Worm (Caenorhabditis elegans) whole organism, early embryonic: Measurements from ENCODE around the gene Y77E11A.16.

ENCODE experiments used
- B0310.2 ChIP-seq: sonication (generic microtip); optimal IDR thresholded peaks from 2 replicates; lab custom pipeline; 2016; ENCODE audit warnings: mild to moderate bottlenecking, missing genetic modification characterization, missing compliant biosample characterization
- F13C5.2 ChIP-seq: sonication (generic microtip); optimal IDR thresholded peaks from 2 replicates; lab custom pipeline; 2017; ENCODE audit warnings: mild to moderate bottlenecking, missing genetic modification characterization, inconsistent platforms, missing compliant biosample characterization
- aly-1 ChIP-seq: sonication (generic microtip); optimal IDR thresholded peaks from 2 replicates; lab custom pipeline; 2016; ENCODE audit warnings: missing genetic modification characterization, missing compliant biosample characterization
- ama-1 ChIP-seq: fragments of 150-350 bp; optimal IDR thresholded peaks from 2 replicates; lab custom pipeline; 2014
- ceh-13 ChIP-seq: fragments of 200-800 bp; sonication (Bioruptor generic); optimal IDR thresholded peaks from 2 replicates; lab custom pipeline; 2018; ENCODE audit warnings: mild to moderate bottlenecking, missing genetic modification characterization, missing compliant biosample characterization
- ceh-36 ChIP-seq: sonication (generic microtip); optimal IDR thresholded peaks from 2 replicates; lab custom pipeline; 2016; ENCODE audit warnings: missing genetic modification characterization, inconsistent platforms, missing compliant biosample characterization
- ets-7 ChIP-seq: sonication (generic microtip); optimal IDR thresholded peaks from 2 replicates; lab custom pipeline; 2016; ENCODE audit warnings: missing genotype, missing genetic modification characterization, missing compliant biosample characterization
- flt-1 ChIP-seq: fragments of 200-800 bp; sonication (Bioruptor generic); IDR thresholded peaks from 2 replicates; pipeline ENCODE4 v1.3.6; 2022; ENCODE audit warnings: missing genetic modification characterization, missing compliant biosample characterization
- hmbx-1 ChIP-seq: sonication (generic microtip); optimal IDR thresholded peaks from 2 replicates; lab custom pipeline; 2016; ENCODE audit warnings: mild to moderate bottlenecking, missing genetic modification characterization, missing compliant biosample characterization
- hmg-4 ChIP-seq: fragments of 200-800 bp; sonication (Bioruptor generic); optimal IDR thresholded peaks from 2 replicates; lab custom pipeline; 2018; ENCODE audit warnings: mild to moderate bottlenecking, missing genetic modification characterization, missing compliant biosample characterization
- hnd-1 ChIP-seq: sonication (generic microtip); optimal IDR thresholded peaks from 2 replicates; lab custom pipeline; 2016; ENCODE audit warnings: missing genetic modification characterization, missing compliant biosample characterization
- pes-1 ChIP-seq: fragments of 200-800 bp; sonication (Bioruptor generic); IDR thresholded peaks from 2 replicates; pipeline ENCODE4 v1.3.6; 2022; ENCODE audit warnings: missing genetic modification reagents, missing genetic modification characterization, missing compliant biosample characterization
- scrt-1 ChIP-seq: fragments of 200-800 bp; sonication (Bioruptor generic); IDR thresholded peaks from 2 replicates; pipeline ENCODE4 v1.3.6; 2022; ENCODE audit warnings: missing genetic modification characterization, missing compliant biosample characterization
- sea-1 ChIP-seq: fragments of 200-800 bp; sonication (Bioruptor generic); conservative IDR thresholded peaks from 2 replicates; pipeline ENCODE4 v1.3.6; 2022; ENCODE audit warnings: missing genetic modification characterization, missing compliant biosample characterization
- tbx-11 ChIP-seq: fragments of 200-800 bp; sonication (Bioruptor generic); IDR thresholded peaks from 2 replicates; pipeline ENCODE4 v1.3.6; 2022; ENCODE audit warnings: missing genetic modification characterization, missing compliant biosample characterization
- tbx-37 ChIP-seq: fragments of 200-800 bp; sonication (Bioruptor generic); conservative IDR thresholded peaks from 2 replicates; pipeline ENCODE4 v1.3.6; 2022; ENCODE audit warnings: missing genetic modification reagents, missing genetic modification characterization, missing compliant biosample characterization
- tra-4 ChIP-seq: sonication (generic microtip); optimal IDR thresholded peaks from 2 replicates; lab custom pipeline; 2017; ENCODE audit warnings: missing genetic modification characterization, missing compliant biosample characterization

Y77E11A.16 gene

DNA sequence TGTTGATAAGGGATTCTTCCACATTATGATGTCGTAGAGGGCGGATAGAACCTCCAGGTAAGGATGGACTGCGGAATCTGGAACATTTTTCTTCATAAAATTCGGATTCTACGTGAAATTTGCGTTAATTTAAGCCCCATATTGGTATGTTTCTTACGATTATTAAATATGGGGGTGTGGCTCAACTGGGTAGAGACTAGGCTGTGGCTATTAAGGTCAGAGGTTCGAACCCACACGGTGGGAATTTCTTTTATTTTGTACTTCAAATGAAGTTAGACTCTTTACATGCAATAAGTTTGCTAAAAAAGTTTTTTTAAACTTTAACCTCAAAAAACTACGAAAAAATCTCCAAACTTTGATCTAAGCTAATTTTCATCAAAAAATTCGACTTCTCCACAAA lies 19.8 kb upstream of the Y77E11A.16 start:
- TF ChIP-seq hmbx-1 (no peak), flt-1 (no peak), ets-7 (tag; lab: Kevin White, UChicago) (no peak), tbx-37 (GFP tag; lab: Robert Waterston, UW) (no peak), ceh-13 (GFP tag; lab: Kevin White, UChicago) (no peak)

DNA sequence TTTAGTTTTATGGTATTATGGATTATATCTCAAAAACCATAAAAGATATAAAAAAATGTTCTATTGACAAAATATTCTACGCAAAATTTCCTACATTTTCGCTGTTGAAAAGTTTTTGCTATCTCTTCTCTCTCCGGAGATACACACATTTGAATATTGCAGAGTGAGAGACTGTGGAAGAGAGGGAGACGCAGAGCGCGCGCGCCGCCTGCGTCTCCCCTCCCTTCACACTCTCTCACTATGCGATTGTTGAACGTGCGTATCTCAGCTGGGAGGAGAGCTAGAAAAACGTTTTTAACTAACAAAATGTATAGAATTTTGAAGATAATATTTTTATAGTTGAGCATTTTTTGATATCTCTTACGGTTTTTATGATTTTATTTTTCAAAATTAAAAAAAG lies 16.1 kb upstream of the Y77E11A.16 start:
- TF ChIP-seq tbx-37 (GFP tag; lab: Robert Waterston, UW), result no peak
- no peak for TF ChIP-seq ets-7 (tag; lab: Kevin White, UChicago)
- TF ChIP-seq ceh-36 (tag; lab: Kevin White, UChicago), result no peak
- TF ChIP-seq flt-1, result no peak
- TF ChIP-seq ama-1 (lab: Kevin White, UChicago), result no peak
- no peak for TF ChIP-seq tbx-11
- no peak for TF ChIP-seq tra-4 (tag; lab: Kevin White, UChicago)
- no peak for TF ChIP-seq scrt-1
- TF ChIP-seq ceh-13 (GFP tag; lab: Kevin White, UChicago), result no peak
- no peak for TF ChIP-seq hmg-4 (GFP tag; lab: Kevin White, UChicago)
- no peak for TF ChIP-seq sea-1 (GFP tag; lab: Robert Waterston, UW)
- no peak for TF ChIP-seq hmbx-1

DNA sequence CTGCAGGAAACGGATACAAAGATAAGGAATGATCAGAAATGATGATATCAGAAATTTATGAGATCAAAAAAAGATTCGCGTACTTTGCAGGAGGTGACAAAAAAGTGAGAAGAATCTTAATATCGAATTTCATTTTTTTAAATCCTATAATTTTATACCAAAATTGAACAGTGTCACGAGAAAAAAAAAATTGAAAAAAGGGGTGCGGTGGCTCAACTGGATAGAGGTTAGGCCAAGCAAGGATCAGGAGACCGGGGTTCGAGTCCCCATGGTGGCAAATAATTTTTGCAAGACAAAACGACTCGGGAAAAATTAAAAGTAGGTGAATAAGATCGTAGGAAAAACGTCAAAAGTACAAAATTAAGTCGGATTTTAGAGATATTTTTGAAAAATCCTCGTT lies 14.9 kb upstream of the Y77E11A.16 start:
- TF ChIP-seq aly-1 (tag; lab: Kevin White, UChicago), result no peak
- no peak for TF ChIP-seq scrt-1
- TF ChIP-seq ets-7 (tag; lab: Kevin White, UChicago), result no peak
- TF ChIP-seq ceh-13 (GFP tag; lab: Kevin White, UChicago), result no peak
- TF ChIP-seq ama-1 (lab: Kevin White, UChicago), result no peak
- TF ChIP-seq hmbx-1, result no peak
- no peak for TF ChIP-seq F13C5.2 (tag; lab: Kevin White, UChicago)
- TF ChIP-seq sea-1 (GFP tag; lab: Robert Waterston, UW), result no peak
- TF ChIP-seq flt-1, result no peak
- TF ChIP-seq hnd-1 (tag; lab: Kevin White, UChicago), result no peak
- no peak for TF ChIP-seq ceh-36 (tag; lab: Kevin White, UChicago)
- TF ChIP-seq B0310.2 (tag; lab: Kevin White, UChicago), result no peak
- TF ChIP-seq tra-4 (tag; lab: Kevin White, UChicago), result no peak

DNA sequence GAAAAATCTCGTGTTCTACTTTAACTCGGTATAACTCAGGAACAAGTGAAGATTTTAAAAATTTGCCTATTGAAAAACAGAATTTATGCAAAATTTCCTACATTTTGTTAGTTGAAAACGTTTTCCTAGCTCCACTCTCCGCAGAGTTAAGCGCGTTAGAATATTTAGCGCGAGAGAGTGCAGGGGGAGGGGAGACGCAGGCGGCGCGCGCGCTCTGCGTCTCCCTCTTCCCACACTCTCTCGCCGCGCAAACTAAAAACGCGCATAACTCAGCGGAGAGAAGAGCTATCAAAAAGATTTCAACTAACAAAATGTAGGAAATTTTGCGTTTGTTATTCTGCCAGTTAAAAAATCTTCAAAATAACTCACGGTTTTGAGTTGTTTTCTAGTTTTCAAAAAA lies 13.1 kb upstream of the Y77E11A.16 start:
- TF ChIP-seq ama-1 (lab: Kevin White, UChicago), result no peak
- TF ChIP-seq ceh-36 (tag; lab: Kevin White, UChicago), result no peak
- no peak for TF ChIP-seq scrt-1
- TF ChIP-seq aly-1 (tag; lab: Kevin White, UChicago), result no peak
- TF ChIP-seq flt-1, result no peak
- no peak for TF ChIP-seq tbx-11
- TF ChIP-seq B0310.2 (tag; lab: Kevin White, UChicago), result no peak
- TF ChIP-seq ceh-13 (GFP tag; lab: Kevin White, UChicago), result no peak

DNA sequence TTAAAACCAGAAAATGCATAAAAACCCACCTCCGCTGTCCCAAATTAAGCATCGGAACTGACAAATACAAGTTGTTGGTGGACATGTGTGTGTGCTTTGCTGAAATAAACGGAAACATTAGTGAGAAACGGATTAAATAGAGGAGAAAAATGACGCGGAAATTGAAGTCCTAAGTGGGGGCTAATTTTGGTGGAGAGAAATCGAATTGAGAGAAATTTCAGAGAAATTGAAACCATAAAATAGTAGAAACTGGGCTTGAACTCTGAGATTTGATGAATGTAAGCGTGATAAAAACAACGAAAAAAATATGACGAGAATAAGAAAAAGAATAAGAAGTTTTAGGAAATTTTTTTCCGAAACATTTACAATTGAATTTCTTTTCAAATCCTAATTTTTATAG lies 10.2 kb upstream of the Y77E11A.16 start, which contains the start of gene Y77E11A.12:
Gene Y77E11A.12 (minus strand): TSS at position 101 of the 400 bp plus-strand sequence.
- TF ChIP-seq tbx-37 (GFP tag; lab: Robert Waterston, UW), result no peak
- no peak for TF ChIP-seq tbx-11

DNA sequence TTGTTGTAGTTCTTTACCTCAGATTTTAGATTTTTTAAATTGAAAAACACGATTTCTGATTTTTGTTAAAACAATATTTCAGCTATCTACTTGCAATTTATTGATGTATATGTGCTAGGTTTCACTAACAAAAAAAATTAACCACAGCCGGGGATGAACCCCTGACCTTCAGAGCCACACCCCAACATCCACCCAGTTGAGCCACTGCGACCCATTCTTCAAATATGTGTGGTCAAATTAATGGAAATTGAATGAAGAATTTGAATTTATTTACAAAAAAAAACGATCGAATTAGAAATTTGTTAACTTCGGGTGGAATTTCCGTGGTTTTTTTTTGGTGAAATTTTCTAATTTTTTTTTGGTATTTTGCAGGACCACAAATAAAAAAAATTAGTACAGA lies 6.6 kb upstream of the Y77E11A.16 start:
- TF ChIP-seq pes-1 (no peak), tra-4 (tag; lab: Kevin White, UChicago) (no peak)

DNA sequence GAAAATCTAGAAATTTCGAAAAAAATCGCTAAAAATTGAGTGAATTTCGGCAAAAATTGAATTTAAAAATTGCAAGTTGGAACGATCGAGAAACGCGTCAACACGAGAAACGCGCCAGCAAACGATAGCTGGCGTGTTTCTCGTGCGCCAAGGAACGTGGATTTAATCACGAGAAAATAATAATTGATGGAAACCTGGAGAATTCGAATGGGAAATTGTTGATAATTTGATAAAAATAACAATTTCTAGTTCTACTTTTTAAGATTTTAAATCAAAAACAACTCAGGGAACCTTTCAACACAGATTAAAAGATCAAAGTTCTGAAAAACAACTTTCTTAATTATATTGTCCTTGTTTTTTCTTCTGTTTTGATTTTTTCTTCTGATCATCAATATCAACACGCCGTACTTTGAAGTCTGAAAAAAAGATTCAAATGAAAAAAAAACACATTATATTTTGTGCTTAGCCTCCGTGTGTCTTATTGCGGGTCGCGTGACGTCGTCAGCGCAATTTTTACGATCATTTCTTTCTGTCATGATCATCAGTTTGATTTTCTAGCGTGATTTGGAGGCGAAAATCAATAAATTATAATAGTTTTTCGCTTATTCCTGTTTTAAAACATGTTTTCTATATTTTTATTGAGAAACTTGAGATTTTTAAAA lies 10.9 kb downstream of the Y77E11A.16 start, which contains the start of gene npp-20:
Gene npp-20 (minus strand): TSS at position 6 of the 662 bp plus-strand sequence.
- TF ChIP-seq flt-1 (no peak), B0310.2 (tag; lab: Kevin White, UChicago) (no peak), ceh-13 (GFP tag; lab: Kevin White, UChicago) (no peak), F13C5.2 (tag; lab: Kevin White, UChicago) (no peak), pes-1 (no peak), hmbx-1 (no peak), aly-1 (tag; lab: Kevin White, UChicago) (no peak), ets-7 (tag; lab: Kevin White, UChicago) (no peak), scrt-1 (no peak), tra-4 (tag; lab: Kevin White, UChicago) (no peak), tbx-37 (GFP tag; lab: Robert Waterston, UW) (no peak), hmg-4 (GFP tag; lab: Kevin White, UChicago) (no peak)

DNA sequence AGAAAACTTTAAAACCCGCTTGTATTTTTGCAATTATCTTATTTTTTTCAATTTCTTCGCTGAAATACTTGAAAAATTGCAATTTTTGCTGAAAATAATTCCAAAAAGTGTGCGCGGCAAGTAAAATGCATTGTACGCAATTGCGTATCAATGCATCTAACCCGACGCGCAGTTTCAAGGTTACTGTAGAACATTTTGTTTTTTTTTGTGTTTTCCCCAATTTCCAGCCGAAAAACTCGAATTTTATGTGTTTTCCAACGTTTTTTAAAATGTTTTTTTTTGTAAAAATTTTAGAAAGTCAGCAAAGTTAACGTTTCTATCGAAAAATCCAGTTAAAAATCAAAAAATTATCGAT lies 11.4 kb downstream of the Y77E11A.16 start:
- no peak for TF ChIP-seq tbx-37 (GFP tag; lab: Robert Waterston, UW)
- TF ChIP-seq F13C5.2 (tag; lab: Kevin White, UChicago), result no peak
- TF ChIP-seq flt-1, result no peak
- TF ChIP-seq aly-1 (tag; lab: Kevin White, UChicago), result no peak
- no peak for TF ChIP-seq pes-1
- TF ChIP-seq hmg-4 (GFP tag; lab: Kevin White, UChicago), result no peak
- TF ChIP-seq B0310.2 (tag; lab: Kevin White, UChicago), result no peak

DNA sequence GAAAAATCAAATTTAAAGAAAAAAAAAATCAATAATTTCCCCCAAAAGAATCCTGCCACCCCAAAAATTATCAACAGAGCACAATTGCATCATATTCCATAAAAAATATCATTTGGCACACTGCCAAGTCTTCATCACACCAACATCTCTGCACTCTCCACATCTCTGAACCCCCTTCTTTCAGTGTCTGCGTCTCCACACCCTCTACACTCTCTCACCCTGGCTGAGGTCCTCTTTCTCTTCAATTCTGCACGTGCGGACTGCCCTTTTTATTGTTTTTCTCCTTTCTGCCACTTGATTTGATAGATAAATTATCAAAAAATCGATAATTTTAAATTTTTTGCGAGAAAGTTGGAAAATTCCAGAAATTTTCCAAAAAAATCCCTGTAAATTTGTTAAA lies 12.2 kb downstream of the Y77E11A.16 start, which contains the start of gene hxk-3:
Gene hxk-3 (plus strand): TSS at position 179 of the 400 bp plus-strand sequence.
- TF ChIP-seq aly-1 (tag; lab: Kevin White, UChicago), result no peak
- no peak for TF ChIP-seq hmbx-1
- TF ChIP-seq sea-1 (GFP tag; lab: Robert Waterston, UW), result no peak
- no peak for TF ChIP-seq scrt-1
- no peak for TF ChIP-seq tbx-37 (GFP tag; lab: Robert Waterston, UW)
- TF ChIP-seq F13C5.2 (tag; lab: Kevin White, UChicago), result no peak
- TF ChIP-seq tbx-11, result no peak
- TF ChIP-seq tra-4 (tag; lab: Kevin White, UChicago), result no peak
- TF ChIP-seq hmg-4 (GFP tag; lab: Kevin White, UChicago), result no peak
- TF ChIP-seq ets-7 (tag; lab: Kevin White, UChicago), result no peak
- no peak for TF ChIP-seq B0310.2 (tag; lab: Kevin White, UChicago)
- no peak for TF ChIP-seq hnd-1 (tag; lab: Kevin White, UChicago)
- TF ChIP-seq ceh-36 (tag; lab: Kevin White, UChicago), result no peak
- no peak for TF ChIP-seq pes-1
- no peak for TF ChIP-seq ama-1 (lab: Kevin White, UChicago)
- TF ChIP-seq flt-1, result no peak
